Worm (Caenorhabditis elegans) whole organism, late embryonic: Measurements from ENCODE around the gene fbxb-11.

Experiments
- C08G9.2 ChIP-seq: sonication (generic microtip); optimal IDR thresholded peaks from 2 replicates; lab custom pipeline; 2016; ENCODE audit warnings: mild to moderate bottlenecking, missing genetic modification characterization, moderate library complexity, missing compliant biosample characterization
- C38D4.7 ChIP-seq: fragments of 200-800 bp; sonication (Bioruptor generic); optimal IDR thresholded peaks from 2 replicates; lab custom pipeline; 2018; ENCODE audit warnings: mild to moderate bottlenecking, missing genetic modification characterization, moderate library complexity, missing compliant biosample characterization
- F13H6.1 ChIP-seq: sonication (generic microtip); optimal IDR thresholded peaks from 2 replicates; lab custom pipeline; 2016; ENCODE audit warnings: missing genetic modification characterization, missing compliant biosample characterization
- Y22D7AL.16 ChIP-seq: sonication (generic microtip); optimal IDR thresholded peaks from 2 replicates; lab custom pipeline; 2016; ENCODE audit warnings: missing genetic modification characterization, missing compliant biosample characterization
- ama-1 ChIP-seq: fragments of 150-350 bp; optimal IDR thresholded peaks from 2 replicates; lab custom pipeline; 2014
- ceh-18 ChIP-seq: sonication (generic microtip); optimal IDR thresholded peaks from 2 replicates; lab custom pipeline; 2016; ENCODE audit warnings: missing genetic modification characterization, missing compliant biosample characterization
- ceh-19 ChIP-seq: fragments of 200-800 bp; sonication (Bioruptor generic); optimal IDR thresholded peaks from 2 replicates; lab custom pipeline; 2018; ENCODE audit warnings: mild to moderate bottlenecking, missing genetic modification characterization, missing compliant biosample characterization
- ceh-24 ChIP-seq: sonication (generic microtip); optimal IDR thresholded peaks from 2 replicates; lab custom pipeline; 2016; ENCODE audit warnings: mild to moderate bottlenecking, missing genetic modification characterization, missing compliant biosample characterization
- ceh-31 ChIP-seq: sonication (generic microtip); optimal IDR thresholded peaks from 2 replicates; lab custom pipeline; 2016; ENCODE audit warnings: missing genetic modification characterization, missing compliant biosample characterization
- ceh-34 ChIP-seq: sonication (generic microtip); optimal IDR thresholded peaks from 2 replicates; lab custom pipeline; 2016; ENCODE audit warnings: mild to moderate bottlenecking, missing genetic modification characterization, missing compliant biosample characterization
- ceh-6 ChIP-seq: fragments of 200-800 bp; sonication (Bioruptor generic); optimal IDR thresholded peaks from 2 replicates; lab custom pipeline; 2018; ENCODE audit warnings: mild to moderate bottlenecking, missing genetic modification characterization, missing compliant biosample characterization
- che-1 ChIP-seq: sonication (generic microtip); optimal IDR thresholded peaks from 2 replicates; lab custom pipeline; 2016; ENCODE audit warnings: mild to moderate bottlenecking, missing genetic modification characterization, missing compliant biosample characterization
- dmd-4 ChIP-seq: sonication (generic microtip); optimal IDR thresholded peaks from 2 replicates; lab custom pipeline; 2016; ENCODE audit warnings: borderline replicate concordance, missing genetic modification characterization, missing compliant biosample characterization
- ets-4 ChIP-seq: sonication (generic microtip); optimal IDR thresholded peaks from 2 replicates; lab custom pipeline; 2016; ENCODE audit warnings: missing genetic modification characterization, missing compliant biosample characterization
- eyg-1 ChIP-seq: sonication (generic microtip); optimal IDR thresholded peaks from 2 replicates; lab custom pipeline; 2016; ENCODE audit warnings: missing genotype, missing genetic modification characterization, missing compliant biosample characterization
- fax-1 ChIP-seq: sonication (generic microtip); optimal IDR thresholded peaks from 2 replicates; lab custom pipeline; 2016; ENCODE audit warnings: missing genotype, missing genetic modification characterization, missing compliant biosample characterization
- fkh-10 ChIP-seq: fragments of 150-350 bp; optimal IDR thresholded peaks from 2 replicates; lab custom pipeline; 2014; ENCODE audit warnings: missing biosample characterization, missing genetic modification reagents, missing genetic modification characterization
- hlh-15 ChIP-seq: sonication (generic microtip); optimal IDR thresholded peaks from 2 replicates; lab custom pipeline; 2016; ENCODE audit warnings: missing genetic modification characterization, missing compliant biosample characterization
- hlh-30 ChIP-seq: sonication (generic microtip); optimal IDR thresholded peaks from 2 replicates; lab custom pipeline; 2017; ENCODE audit warnings: antibody characterized with exemption, missing genetic modification characterization, missing compliant biosample characterization; ENCODE audit not compliant: insufficient read depth
- hlh-6 ChIP-seq: sonication (generic microtip); optimal IDR thresholded peaks from 2 replicates; lab custom pipeline; 2016; ENCODE audit warnings: missing genotype, missing genetic modification characterization, missing compliant biosample characterization
- hlh-8 ChIP-seq: sonication (generic microtip); optimal IDR thresholded peaks from 2 replicates; lab custom pipeline; 2016; ENCODE audit warnings: missing genotype, missing genetic modification characterization, missing compliant biosample characterization
- madf-2 ChIP-seq: sonication (generic microtip); optimal IDR thresholded peaks from 2 replicates; lab custom pipeline; 2017; ENCODE audit warnings: missing genetic modification characterization, missing compliant biosample characterization
- mec-3 ChIP-seq: sonication (generic microtip); optimal IDR thresholded peaks from 2 replicates; lab custom pipeline; 2016; ENCODE audit warnings: borderline replicate concordance, missing genetic modification characterization, missing compliant biosample characterization
- nhr-11 ChIP-seq: fragments of 150-350 bp; optimal IDR thresholded peaks from 2 replicates; lab custom pipeline; 2014; ENCODE audit warnings: missing biosample characterization, missing genetic modification characterization
- nhr-232 ChIP-seq: sonication (generic microtip); optimal IDR thresholded peaks from 2 replicates; lab custom pipeline; 2016; ENCODE audit warnings: missing genetic modification characterization, missing compliant biosample characterization
- odd-2 ChIP-seq: sonication (generic microtip); optimal IDR thresholded peaks from 2 replicates; lab custom pipeline; 2017; ENCODE audit warnings: antibody characterized with exemption, mild to moderate bottlenecking, missing genetic modification characterization, missing compliant biosample characterization
- pha-4 ChIP-seq: fragments of 150-350 bp; optimal IDR thresholded peaks from 2 replicates; lab custom pipeline; 2018; ENCODE audit warnings: missing biosample characterization, missing genetic modification reagents, missing genetic modification characterization
- pqm-1 ChIP-seq: sonication (generic microtip); optimal IDR thresholded peaks from 2 replicates; lab custom pipeline; 2016; ENCODE audit warnings: missing genetic modification characterization, missing compliant biosample characterization
- pros-1 ChIP-seq: fragments of 150-350 bp; optimal IDR thresholded peaks from 2 replicates; lab custom pipeline; 2014; ENCODE audit warnings: missing biosample characterization, missing genetic modification reagents, missing genetic modification characterization
- ref-2 ChIP-seq: sonication (generic microtip); optimal IDR thresholded peaks from 2 replicates; lab custom pipeline; 2016; ENCODE audit warnings: missing genetic modification characterization, missing compliant biosample characterization
- rnt-1 ChIP-seq: sonication (generic microtip); optimal IDR thresholded peaks from 2 replicates; lab custom pipeline; 2016; ENCODE audit warnings: missing genetic modification characterization, missing compliant biosample characterization
- sox-4 ChIP-seq: sonication (generic microtip); optimal IDR thresholded peaks from 2 replicates; lab custom pipeline; 2017; ENCODE audit warnings: mild to moderate bottlenecking, missing genetic modification characterization, inconsistent platforms, missing compliant biosample characterization
- syd-9 ChIP-seq: sonication (generic microtip); optimal IDR thresholded peaks from 2 replicates; lab custom pipeline; 2016; ENCODE audit warnings: mild to moderate bottlenecking, missing genetic modification characterization, moderate library complexity, missing compliant biosample characterization
- tbx-2 ChIP-seq: sonication (generic microtip); optimal IDR thresholded peaks from 2 replicates; lab custom pipeline; 2016; ENCODE audit warnings: missing genetic modification characterization, missing compliant biosample characterization
- tbx-7 ChIP-seq: sonication (generic microtip); optimal IDR thresholded peaks from 2 replicates; lab custom pipeline; 2016; ENCODE audit warnings: missing genotype, missing genetic modification characterization, missing compliant biosample characterization
- ttx-3 ChIP-seq: sonication (generic microtip); optimal IDR thresholded peaks from 2 replicates; lab custom pipeline; 2016; ENCODE audit warnings: missing genetic modification reagents, missing genetic modification characterization, missing compliant biosample characterization
- unc-3 ChIP-seq, 2 experiments: fragments of 200-800 bp in 1 of 2; sonication (Bioruptor generic) in 1 of 2; sonication (generic microtip) in 1 of 2; conservative IDR thresholded peaks in 1 of 2; optimal IDR thresholded peaks in 1 of 2; 2 replicates each; pipeline versions ENCODE4 v1.3.6 to Lab custom; 2016 to 2022; ENCODE audit warnings: missing compliant biosample characterization in 2 of 2, missing genetic modification characterization in 2 of 2, missing genetic modification reagents in 1 of 2
- unc-42 ChIP-seq: sonication (generic microtip); optimal IDR thresholded peaks from 2 replicates; lab custom pipeline; 2016; ENCODE audit warnings: missing genotype, missing genetic modification characterization, missing compliant biosample characterization
- zip-5 ChIP-seq: sonication (generic microtip); optimal IDR thresholded peaks from 2 replicates; lab custom pipeline; 2016; ENCODE audit warnings: missing genetic modification characterization, missing compliant biosample characterization
- ztf-16 ChIP-seq: sonication (generic microtip); optimal IDR thresholded peaks from 2 replicates; lab custom pipeline; 2017; ENCODE audit warnings: missing genetic modification characterization, missing compliant biosample characterization

The fbxb-11 gene

DNA sequence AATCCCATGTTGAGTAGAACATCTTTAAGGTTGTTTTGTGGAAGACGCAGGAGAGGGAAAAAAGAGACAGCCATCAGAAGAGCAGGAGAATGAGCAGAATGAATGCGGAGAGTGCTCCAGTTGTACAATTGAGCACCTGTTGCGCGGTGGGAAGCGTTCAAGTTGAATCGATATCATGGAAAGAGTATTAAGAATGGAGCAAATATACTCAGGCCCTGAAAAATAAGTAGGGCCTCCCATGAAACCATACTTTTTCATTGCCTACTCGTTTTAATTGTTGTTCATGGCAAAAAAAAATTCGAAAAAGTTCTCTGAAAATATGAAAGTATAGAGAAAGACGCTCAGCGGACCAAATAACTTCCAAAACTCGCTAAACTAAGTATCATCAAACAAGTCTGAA, 5.3 kb upstream of the fbxb-11 start, which contains the start of gene fbxb-48:
Gene fbxb-48 (minus strand): TSS at position 101 of the 400 bp plus-strand sequence.
- TF ChIP-seq ceh-31 (tag; lab: Kevin White, UChicago), result no peak
- no peak for TF ChIP-seq ceh-34 (tag; lab: Kevin White, UChicago)
- TF ChIP-seq hlh-6 (tag; lab: Kevin White, UChicago), result no peak
- no peak for TF ChIP-seq nhr-11
- no peak for TF ChIP-seq ama-1 (lab: Kevin White, UChicago)
- no peak for TF ChIP-seq pros-1
- TF ChIP-seq pha-4 (tag; lab: Kevin White, UChicago), result no peak
- TF ChIP-seq tbx-7 (tag; lab: Kevin White, UChicago), result no peak
- TF ChIP-seq nhr-232 (tag; lab: Kevin White, UChicago), result no peak
- TF ChIP-seq ceh-24 (tag; lab: Kevin White, UChicago), result no peak
- TF ChIP-seq ttx-3 (tag; lab: Kevin White, UChicago), result no peak

DNA sequence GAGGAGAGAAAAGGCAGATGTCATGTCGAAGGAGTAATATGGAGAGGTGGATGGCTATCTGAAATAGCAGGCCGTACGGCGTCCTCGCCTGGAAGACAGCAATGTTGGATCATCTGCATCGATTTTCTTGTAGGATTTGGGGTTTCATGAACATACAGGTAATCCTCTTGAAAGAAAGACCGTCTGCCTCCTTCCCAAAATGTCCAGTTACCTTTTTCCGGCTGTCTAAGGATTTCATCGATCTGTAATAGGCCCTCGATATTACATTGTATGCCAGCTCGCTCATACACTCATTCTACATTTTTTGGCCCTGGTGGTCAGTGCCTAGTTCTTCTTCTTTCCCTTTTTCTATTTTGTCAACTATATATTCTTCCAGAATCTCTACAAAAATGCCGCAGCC, 2.0 kb upstream of the fbxb-11 start, which contains the start of the genes fbxb-5 and btb-8:
Gene fbxb-5 (minus strand): TSS at position 101 of the 400 bp plus-strand sequence.
Gene btb-8 (plus strand): TSS at position 377 of the 400 bp plus-strand sequence.
- TF ChIP-seq ceh-19 (no peak), fkh-10 (GFP tag; lab: Kevin White, UChicago) (no peak), mec-3 (no peak), F13H6.1 (tag; lab: Kevin White, UChicago) (no peak), odd-2 (no peak), ztf-16 (tag; lab: Kevin White, UChicago) (no peak), ceh-18 (tag; lab: Kevin White, UChicago) (no peak), pros-1 (no peak), syd-9 (tag; lab: Kevin White, UChicago) (no peak), C08G9.2 (tag; lab: Kevin White, UChicago) (no peak), hlh-6 (tag; lab: Kevin White, UChicago) (no peak), madf-2 (tag; lab: Kevin White, UChicago) (no peak)

DNA sequence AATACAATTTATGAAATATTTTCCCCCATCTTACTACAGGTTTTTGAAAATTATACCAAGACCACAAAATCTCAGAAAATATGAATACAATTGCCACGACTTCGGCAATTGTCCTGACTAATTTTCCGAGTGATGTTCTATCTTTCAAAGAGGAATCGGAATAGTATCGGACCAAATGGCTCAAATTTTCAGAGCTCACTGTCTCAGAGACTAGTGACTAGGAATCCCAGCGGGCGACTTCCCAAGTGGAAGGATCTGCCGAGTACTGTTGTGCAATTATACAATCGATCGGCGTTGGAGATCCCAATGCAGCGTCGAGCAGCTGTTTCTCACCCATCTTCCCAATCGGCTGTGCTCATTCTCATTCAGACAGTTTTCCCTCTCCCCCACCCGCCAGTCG, 1.3 kb downstream of the fbxb-11 start, which contains the start of gene F45C12.17:
Gene F45C12.17 (plus strand): TSS at position 377 of the 400 bp plus-strand sequence.
- TF ChIP-seq dmd-4 (tag; lab: Kevin White, UChicago), result no peak
- no peak for TF ChIP-seq ceh-19
- no peak for TF ChIP-seq mec-3
- TF ChIP-seq fax-1 (tag; lab: Kevin White, UChicago), result no peak
- no peak for TF ChIP-seq unc-42 (tag; lab: Kevin White, UChicago)
- no peak for TF ChIP-seq unc-3 (GFP tag; conservative IDR thresholded peaks at IDR 0.05; lab: Robert Waterston, UW)
- TF ChIP-seq unc-3 (tag; optimal IDR thresholded peaks at IDR 0.05; lab: Kevin White, UChicago), result no peak
- no peak for TF ChIP-seq rnt-1
- TF ChIP-seq eyg-1 (tag; lab: Kevin White, UChicago), result no peak
- TF ChIP-seq sox-4 (tag; lab: Kevin White, UChicago), result no peak
- TF ChIP-seq Y22D7AL.16 (tag; lab: Kevin White, UChicago), result no peak
- no peak for TF ChIP-seq hlh-8
- TF ChIP-seq, all 69 proteins: peak for 0

DNA sequence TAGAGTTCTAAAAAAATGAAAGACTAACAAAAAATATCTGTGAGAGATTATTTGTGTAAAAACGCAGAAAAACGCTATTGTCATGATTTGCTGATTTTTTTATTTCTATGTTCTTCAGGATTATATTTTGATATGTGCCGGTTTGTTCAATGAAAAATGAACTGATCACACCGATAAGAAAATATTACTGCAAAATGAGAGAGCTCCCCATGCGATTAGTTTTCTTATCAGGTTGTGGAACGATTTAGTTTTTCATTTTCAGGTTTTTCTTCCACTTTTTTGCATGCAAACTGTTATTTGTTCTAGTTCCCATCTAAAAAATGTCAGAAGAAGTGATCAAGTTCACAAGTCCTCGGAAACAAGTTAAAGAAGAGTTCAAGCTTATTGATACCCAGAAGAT, 3.8 kb downstream of the fbxb-11 start, which contains the start of gene btb-9:
Gene btb-9 (plus strand): TSS at position 254 of the 400 bp plus-strand sequence.
- TF ChIP-seq ets-4 (tag; lab: Kevin White, UChicago), result no peak
- TF ChIP-seq unc-3 (GFP tag; conservative IDR thresholded peaks at IDR 0.05; lab: Robert Waterston, UW), result no peak
- TF ChIP-seq unc-3 (tag; optimal IDR thresholded peaks at IDR 0.05; lab: Kevin White, UChicago), result no peak
- TF ChIP-seq ref-2 (tag; lab: Kevin White, UChicago), result no peak
- TF ChIP-seq fax-1 (tag; lab: Kevin White, UChicago), result no peak
- no peak for TF ChIP-seq hlh-30
- no peak for TF ChIP-seq F13H6.1 (tag; lab: Kevin White, UChicago)
- no peak for TF ChIP-seq ceh-6 (GFP tag; lab: Kevin White, UChicago)
- no peak for TF ChIP-seq C38D4.7 (GFP tag; lab: Kevin White, UChicago)
- TF ChIP-seq pqm-1, result no peak
- TF ChIP-seq hlh-15 (tag; lab: Kevin White, UChicago), result no peak
- TF ChIP-seq zip-5 (tag; lab: Kevin White, UChicago), result no peak
- no peak for TF ChIP-seq tbx-2 (tag; lab: Kevin White, UChicago)
- TF ChIP-seq che-1, result no peak
